Fruit fly (Drosophila melanogaster) Kc167 (cell line): ENCODE measurements around the gene Pcd.

Experiments
- Myc ChIP-seq: fragments of >200 bp; optimal IDR thresholded peaks from 2 replicates; lab custom pipeline; 2017; ENCODE audit warnings: missing external identifiers
- Sin3A ChIP-seq: fragments of >200 bp; optimal IDR thresholded peaks from 2 replicates; lab custom pipeline; 2018; ENCODE audit warnings: missing external identifiers
- psq ChIP-seq: fragments of >200 bp; optimal IDR thresholded peaks from 2 replicates; lab custom pipeline; 2017; ENCODE audit warnings: missing external identifiers

DNA sequence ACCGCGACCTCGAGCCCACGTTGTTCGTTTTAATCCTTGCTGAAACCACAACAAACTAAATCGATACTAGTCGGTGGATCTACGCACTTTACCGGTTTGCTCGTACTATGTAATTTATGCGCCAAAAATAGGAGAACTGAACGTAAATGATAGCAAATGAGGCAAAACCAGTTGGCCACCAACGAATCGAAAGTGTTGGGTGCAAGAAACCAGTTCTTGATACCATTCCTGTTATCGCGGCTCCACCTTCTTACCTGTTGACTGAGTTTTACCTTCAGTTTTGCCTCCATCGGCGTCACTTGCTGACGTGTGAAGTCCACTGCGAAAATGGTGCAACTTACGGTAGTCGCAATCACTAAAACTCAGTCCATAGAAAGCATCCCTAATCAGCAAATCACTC is 17.1 kb downstream of the Pcd start:
- TF ChIP-seq Myc (lab: Kevin White, UChicago) (no peak), Sin3A (lab: Kevin White, UChicago) (no peak), psq (lab: Kevin White, UChicago) (no peak)
